Worm (Caenorhabditis elegans) whole organism, L4/young adult: Measurements from ENCODE around the gene vgln-1.

Source experiments
- dao-5 ChIP-seq: sonication (generic microtip); optimal IDR thresholded peaks from 2 replicates; lab custom pipeline; 2016; ENCODE audit warnings: missing genotype, missing genetic modification characterization, moderate library complexity, missing compliant biosample characterization
- him-1 ChIP-seq: sonication (generic microtip); optimal IDR thresholded peaks from 2 replicates; lab custom pipeline; 2016; ENCODE audit warnings: missing genotype, missing genetic modification reagents, missing genetic modification characterization, missing compliant biosample characterization

DNA sequence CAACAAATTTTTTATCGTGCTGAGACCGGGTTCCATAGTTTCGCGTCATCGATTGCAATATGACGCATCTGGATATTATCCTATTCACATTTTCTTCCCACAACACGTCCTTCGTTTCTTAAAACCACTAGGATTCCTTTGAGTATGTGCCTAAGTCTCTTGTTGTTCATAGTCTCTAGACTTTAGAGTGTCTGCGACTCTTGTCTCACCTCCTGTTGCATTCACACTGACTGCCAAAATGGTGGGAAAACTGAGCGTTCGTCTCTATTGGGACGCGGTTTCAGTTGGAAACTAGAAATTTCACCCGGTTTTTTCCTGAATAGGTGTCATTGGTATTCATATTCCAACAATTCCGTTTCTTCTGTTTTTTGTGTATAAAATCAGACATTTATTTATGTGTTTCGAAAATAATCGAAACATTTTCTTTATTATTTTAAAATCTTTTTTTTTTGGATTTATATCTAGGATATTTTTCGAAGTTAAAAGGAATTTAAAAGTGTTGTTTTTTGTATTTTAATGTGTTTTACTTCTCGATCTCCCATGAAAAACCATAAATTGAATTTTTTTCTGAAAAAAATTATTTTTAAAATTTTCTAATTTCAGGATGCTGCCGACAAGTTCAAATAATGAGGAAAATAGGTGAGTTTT, 30.9 kb upstream of the vgln-1 start, which contains the start of gene C05C10.2:
- TF ChIP-seq him-1 (tag; lab: Kevin White, UChicago) (no peak), dao-5 (tag; lab: Kevin White, UChicago) (no peak)
